Fruit fly (Drosophila melanogaster): ENCODE data around the gene pst.
A peak's percentile ranks its signal among the peaks of the same experiment; 100 is the strongest.

The pst gene

dm6 chr3L:7347984-7348631, 12.0 kb downstream of the pst start, which contains the start of the genes Srp19 and qm (continued):
- TF ChIP-seq Nf-YB (GFP tag; optimal IDR thresholded peaks at IDR 0.05) (peak; percentile 39), klu (GFP tag; IDR thresholded peaks at IDR 0.05) (peak; percentile 61; the same call in 1 of the 2 replicates), dmrt99B (tag; optimal IDR thresholded peaks at IDR 0.05) (peak; percentile 27), fd102C (GFP tag; optimal IDR thresholded peaks at IDR 0.05) (no peak), toy (GFP tag; IDR thresholded peaks at IDR 0.05) (no peak), CG8290 (GFP tag; optimal IDR thresholded peaks at IDR 0.05) (peak; percentile 45), CG8290 (tag; optimal IDR thresholded peaks at IDR 0.05) (peak in 1 of 2 experiments; percentile 49), hb (GFP tag; IDR thresholded peaks at IDR 0.05; ENCODE audit: partially characterized antibody) (peak; percentile 71), CG8281 (tag; optimal IDR thresholded peaks at IDR 0.05) (no peak), Dll (GFP tag; IDR thresholded peaks at IDR 0.05; ENCODE audit: partially characterized antibody) (peak; percentile 91), NfI (GFP tag; optimal IDR thresholded peaks at IDR 0.05) (peak; percentile 0), pnt (GFP tag; optimal IDR thresholded peaks at IDR 0.05) (peak; percentile 61), en (GFP tag; optimal IDR thresholded peaks at IDR 0.05) (no peak), Dek (tag; optimal IDR thresholded peaks at IDR 0.05) (peak; percentile 53), bbx (GFP tag; IDR thresholded peaks at IDR 0.05; ENCODE audit: partially characterized antibody) (peak; percentile 83), onecut (GFP tag; IDR thresholded peaks at IDR 0.05) (peak; percentile 44; the same call in 1 of the 2 replicates), trh (GFP tag; optimal IDR thresholded peaks at IDR 0.05) (no peak), row (GFP tag; IDR thresholded peaks at IDR 0.05) (peak; percentile 89), CG6689 (GFP tag; IDR thresholded peaks at IDR 0.05) (peak; percentile 29; the same call in 1 of the 2 replicates), CG4820 (GFP tag; optimal IDR thresholded peaks at IDR 0.05) (peak; percentile 6), al (GFP tag; IDR thresholded peaks at IDR 0.05) (peak; percentile 56; the same call in 1 of the 2 replicates), Fer2 (tag; optimal IDR thresholded peaks at IDR 0.05) (peak; percentile 34), Dref (GFP tag; IDR thresholded peaks at IDR 0.05) (peak; percentile 84), Rx (GFP tag; IDR thresholded peaks at IDR 0.05) (no peak), CG8924 (tag; optimal IDR thresholded peaks at IDR 0.05) (peak; percentile 46), Adf1 (GFP tag; IDR thresholded peaks at IDR 0.05) (peak; percentile 41), CG9817 (tag; optimal IDR thresholded peaks at IDR 0.05) (peak; percentile 75), danr (GFP tag; IDR thresholded peaks at IDR 0.05) (no peak), lab (GFP tag; optimal IDR thresholded peaks at IDR 0.05) (peak; percentile 55), HLHmδ (GFP tag; optimal IDR thresholded peaks at IDR 0.05) (peak; percentile 59), CG2120 (GFP tag; optimal IDR thresholded peaks at IDR 0.05) (peak; percentile 78), Antp (GFP tag; optimal IDR thresholded peaks at IDR 0.05) (peak; percentile 60), Dip3 (GFP tag; optimal IDR thresholded peaks at IDR 0.05) (peak; percentile 6), Eip74EF (GFP tag; optimal IDR thresholded peaks at IDR 0.05) (peak in 1 of 2 experiments; percentile 44), CG6272 (GFP tag; IDR thresholded peaks at IDR 0.05) (peak; percentile 34; the same call in 1 of the 2 replicates), CG3163 (GFP tag; optimal IDR thresholded peaks at IDR 0.05) (no peak), Drgx (GFP tag; IDR thresholded peaks at IDR 0.05) (no peak), pita (GFP tag; optimal IDR thresholded peaks at IDR 0.05) (no peak), YL-1 (GFP tag; optimal IDR thresholded peaks at IDR 0.05) (peak; percentile 59), sima (GFP tag; optimal IDR thresholded peaks at IDR 0.05) (no peak), Lim3 (GFP tag; IDR thresholded peaks at IDR 0.05) (no peak), Myb (GFP tag; optimal IDR thresholded peaks at IDR 0.05) (peak; percentile 59), CG17912 (GFP tag; optimal IDR thresholded peaks at IDR 0.05) (no peak), CG12104 (GFP tag; optimal IDR thresholded peaks at IDR 0.05) (peak; percentile 37), CG9215 (GFP tag; IDR thresholded peaks at IDR 0.05) (peak; percentile 32; the same call in 1 of the 2 replicates), CG3281 (GFP tag; optimal IDR thresholded peaks at IDR 0.05) (peak; percentile 34), Optix (GFP tag; IDR thresholded peaks at IDR 0.05) (peak; percentile 29; the same call in 1 of the 3 replicates), CG6813 (GFP tag; optimal IDR thresholded peaks at IDR 0.05) (no peak), CG13287 (GFP tag; IDR thresholded peaks at IDR 0.05; ENCODE audit: partially characterized antibody) (peak; percentile 87)

All from whole organism, embryonic.